Fruit fly (Drosophila melanogaster) whole organism, embryonic: ENCODE data around the gene CG15286.

Experiments used
- ATbp ChIP-seq: fragments of 200-800 bp; sonication (Bioruptor generic); optimal IDR thresholded peaks from 2 replicates; lab custom pipeline; 2017; ENCODE audit warnings: missing biosample characterization, mild to moderate bottlenecking, missing genetic modification characterization, missing genetic modification reagents
- Bdp1 ChIP-seq: fragments of 200-800 bp; sonication (Bioruptor generic); optimal IDR thresholded peaks from 3 replicates; lab custom pipeline; 2016; ENCODE audit warnings: missing biosample characterization, missing genetic modification characterization
- CG12104 ChIP-seq: fragments of 200-800 bp; sonication (Bioruptor generic); optimal IDR thresholded peaks from 3 replicates; lab custom pipeline; 2016; ENCODE audit warnings: missing biosample characterization, missing genetic modification characterization
- CG13123 ChIP-seq: fragments of 200-800 bp; sonication (Bioruptor generic); optimal IDR thresholded peaks from 2 replicates; lab custom pipeline; 2016; ENCODE audit warnings: missing biosample characterization, missing genetic modification characterization
- CG13624 ChIP-seq: fragments of 200-800 bp; sonication (Bioruptor generic); optimal IDR thresholded peaks from 2 replicates; lab custom pipeline; 2016; ENCODE audit warnings: missing biosample characterization, missing genetic modification characterization
- CG14860 ChIP-seq: fragments of 200-800 bp; sonication (Bioruptor generic); IDR thresholded peaks from 3 replicates; pipeline ENCODE4 v1.3.6; 2022; ENCODE audit warnings: missing biosample characterization, missing genetic modification characterization; ENCODE audit not compliant: partially characterized antibody
- CG16779 ChIP-seq: fragments of 200-800 bp; sonication (Bioruptor generic); IDR thresholded peaks from 2 replicates; pipeline ENCODE4 v1.3.6; 2022; ENCODE audit warnings: missing biosample characterization, missing genetic modification characterization
- CG17186 ChIP-seq: fragments of 200-800 bp; sonication (Bioruptor generic); optimal IDR thresholded peaks from 3 replicates; lab custom pipeline; 2017; ENCODE audit warnings: missing biosample characterization, missing genetic modification reagents, missing genetic modification characterization
- CG17385 ChIP-seq: fragments of 200-800 bp; sonication (Bioruptor generic); optimal IDR thresholded peaks from 3 replicates; lab custom pipeline; 2018; ENCODE audit warnings: missing biosample characterization, mild to moderate bottlenecking, missing genetic modification characterization
- CG17802 ChIP-seq: fragments of 200-800 bp; sonication (Bioruptor generic); optimal IDR thresholded peaks from 2 replicates; lab custom pipeline; 2018; ENCODE audit warnings: missing biosample characterization, mild to moderate bottlenecking, missing genetic modification characterization, moderate library complexity
- CG17829 ChIP-seq: fragments of 200-800 bp; optimal IDR thresholded peaks from 2 replicates; lab custom pipeline; 2019; ENCODE audit warnings: missing biosample characterization, mild to moderate bottlenecking, missing genetic modification characterization, moderate library complexity
- CG18011 ChIP-seq: fragments of 200-800 bp; sonication (Bioruptor generic); optimal IDR thresholded peaks from 2 replicates; lab custom pipeline; 2017; ENCODE audit warnings: missing biosample characterization, missing genetic modification characterization, mild to moderate bottlenecking, moderate library complexity, missing genotype
- CG18764 ChIP-seq: fragments of 200-800 bp; sonication (Bioruptor generic); optimal IDR thresholded peaks from 3 replicates; lab custom pipeline; 2016; ENCODE audit warnings: missing biosample characterization, missing genetic modification characterization
- CG2120 ChIP-seq: fragments of 200-800 bp; sonication (Bioruptor generic); optimal IDR thresholded peaks from 3 replicates; lab custom pipeline; 2016; ENCODE audit warnings: missing biosample characterization, missing genetic modification characterization
- CG2889 ChIP-seq: fragments of 200-800 bp; sonication (Bioruptor generic); IDR thresholded peaks from 3 replicates; pipeline ENCODE4 v1.3.6; 2022; ENCODE audit warnings: missing biosample characterization, missing genetic modification characterization
- CG31365 ChIP-seq: fragments of 200-800 bp; sonication (Bioruptor generic); optimal IDR thresholded peaks from 2 replicates; lab custom pipeline; 2018; ENCODE audit warnings: missing biosample characterization, mild to moderate bottlenecking, missing genetic modification characterization
- CG3163 ChIP-seq: fragments of 200-800 bp; sonication (Bioruptor generic); optimal IDR thresholded peaks from 3 replicates; lab custom pipeline; 2016; ENCODE audit warnings: missing biosample characterization, missing genetic modification characterization
- CG34376 ChIP-seq: fragments of 200-800 bp; sonication (Bioruptor generic); optimal IDR thresholded peaks from 2 replicates; lab custom pipeline; 2018; ENCODE audit warnings: missing biosample characterization, mild to moderate bottlenecking, missing genetic modification characterization
- CG4424 ChIP-seq: fragments of 200-800 bp; sonication (Bioruptor generic); optimal IDR thresholded peaks from 3 replicates; lab custom pipeline; 2016; ENCODE audit warnings: missing biosample characterization, missing genetic modification characterization
- CG5245 ChIP-seq: fragments of 200-800 bp; sonication (Bioruptor generic); optimal IDR thresholded peaks from 3 replicates; lab custom pipeline; 2016; ENCODE audit warnings: missing biosample characterization, missing genetic modification characterization
- CG6854 ChIP-seq: fragments of 200-800 bp; sonication (Bioruptor generic); optimal IDR thresholded peaks from 3 replicates; lab custom pipeline; 2017; ENCODE audit warnings: missing biosample characterization, mild to moderate bottlenecking, missing genetic modification characterization
- CHES-1-like ChIP-seq: fragments of 200-800 bp; sonication (Bioruptor generic); optimal IDR thresholded peaks from 2 replicates; lab custom pipeline; 2016; ENCODE audit warnings: missing biosample characterization, missing genetic modification characterization
- Dad ChIP-seq: fragments of 200-800 bp; sonication (Bioruptor generic); optimal IDR thresholded peaks from 3 replicates; lab custom pipeline; 2016; ENCODE audit warnings: missing biosample characterization, missing genetic modification characterization
- Fer2 ChIP-seq: fragments of 200-800 bp; sonication (Bioruptor generic); optimal IDR thresholded peaks from 2 replicates; lab custom pipeline; 2018; ENCODE audit warnings: missing biosample characterization, mild to moderate bottlenecking, missing genetic modification characterization, moderate library complexity
- Fer3 ChIP-seq: fragments of 200-800 bp; sonication (Bioruptor generic); optimal IDR thresholded peaks from 2 replicates; lab custom pipeline; 2018; ENCODE audit warnings: missing biosample characterization, mild to moderate bottlenecking, missing genetic modification characterization, moderate library complexity
- Gug ChIP-seq: fragments of 200-800 bp; sonication (Bioruptor generic); IDR thresholded peaks from 4 replicates; pipeline ENCODE4 v1.3.6; 2022; ENCODE audit warnings: missing biosample characterization, missing genetic modification characterization
- Hmr ChIP-seq: fragments of 200-800 bp; sonication (Bioruptor generic); optimal IDR thresholded peaks from 3 replicates; lab custom pipeline; 2017; ENCODE audit warnings: mild to moderate bottlenecking, missing biosample characterization, missing genetic modification reagents, missing genetic modification characterization
- Lpt ChIP-seq: fragments of >200 bp; optimal IDR thresholded peaks from 2 replicates; lab custom pipeline; 2018; ENCODE audit warnings: missing biosample characterization, missing genetic modification characterization
- Med ChIP-seq: fragments of 200-800 bp; sonication (Bioruptor generic); peaks from one replicate; lab custom pipeline; 2016; ENCODE audit warnings: missing biosample characterization, missing genetic modification characterization, mild to moderate bottlenecking, inconsistent platforms, moderate library complexity
- Mes4 ChIP-seq: fragments of 200-800 bp; sonication (Bioruptor generic); optimal IDR thresholded peaks from 2 replicates; lab custom pipeline; 2016; ENCODE audit warnings: missing biosample characterization, missing genetic modification characterization
- NfI ChIP-seq: fragments of 200-800 bp; sonication (Bioruptor generic); optimal IDR thresholded peaks from 3 replicates; lab custom pipeline; 2018; ENCODE audit warnings: missing biosample characterization, mild to moderate bottlenecking, missing genetic modification characterization, moderate library complexity
- Poxn ChIP-seq: fragments of 200-800 bp; sonication (Bioruptor generic); IDR thresholded peaks from 2 replicates; pipeline ENCODE4 v1.3.6; 2022; ENCODE audit warnings: missing biosample characterization, missing genetic modification characterization
- TFAM ChIP-seq: fragments of 200-800 bp; sonication (Bioruptor generic); optimal IDR thresholded peaks from 2 replicates; lab custom pipeline; 2017; ENCODE audit warnings: missing biosample characterization, missing genetic modification characterization, inconsistent platforms
- aop ChIP-seq: fragments of 200-800 bp; sonication (Bioruptor generic); IDR thresholded peaks from 2 replicates; pipeline ENCODE4 v1.3.6; 2022; ENCODE audit warnings: missing biosample characterization, missing genetic modification characterization
- bowl ChIP-seq: fragments of 200-800 bp; sonication (Bioruptor generic); IDR thresholded peaks from 2 replicates; pipeline ENCODE4 v1.3.6; 2022; ENCODE audit warnings: missing biosample characterization, missing genetic modification characterization
- corto ChIP-seq: fragments of 200-800 bp; sonication (Bioruptor generic); optimal IDR thresholded peaks from 2 replicates; lab custom pipeline; 2016; ENCODE audit warnings: missing biosample characterization, mild to moderate bottlenecking, missing genetic modification characterization, moderate library complexity
- dan ChIP-seq: fragments of 200-800 bp; sonication (Bioruptor generic); IDR thresholded peaks from 2 replicates; pipeline ENCODE4 v1.3.6; 2022; ENCODE audit warnings: missing biosample characterization, missing genetic modification characterization
- ewg ChIP-seq: fragments of 200-800 bp; sonication (Bioruptor generic); optimal IDR thresholded peaks from 3 replicates; lab custom pipeline; 2017; ENCODE audit warnings: mild to moderate bottlenecking, missing biosample characterization, missing genetic modification reagents, missing genetic modification characterization
- her ChIP-seq: fragments of 200-800 bp; sonication (Bioruptor generic); optimal IDR thresholded peaks from 2 replicates; lab custom pipeline; 2016; ENCODE audit warnings: missing biosample characterization, missing genetic modification characterization
- oc ChIP-seq: fragments of 200-800 bp; sonication (Bioruptor generic); optimal IDR thresholded peaks from 2 replicates; lab custom pipeline; 2018; ENCODE audit warnings: missing biosample characterization, mild to moderate bottlenecking, missing genetic modification characterization, moderate library complexity
- org-1 ChIP-seq: fragments of 200-800 bp; sonication (Bioruptor generic); optimal IDR thresholded peaks from 2 replicates; lab custom pipeline; 2017; ENCODE audit warnings: missing biosample characterization, missing genetic modification characterization
- pum ChIP-seq: fragments of 200-800 bp; sonication (Bioruptor generic); optimal IDR thresholded peaks from 2 replicates; lab custom pipeline; 2016; ENCODE audit warnings: missing biosample characterization, missing genetic modification characterization
- row ChIP-seq: fragments of 200-800 bp; sonication (Bioruptor generic); IDR thresholded peaks from 3 replicates; pipeline ENCODE4 v1.3.6; 2022; ENCODE audit warnings: missing biosample characterization, missing genetic modification characterization
- scrt ChIP-seq: fragments of 200-800 bp; sonication (Bioruptor generic); optimal IDR thresholded peaks from 2 replicates; lab custom pipeline; 2018; ENCODE audit warnings: missing biosample characterization, mild to moderate bottlenecking, missing genetic modification characterization, moderate library complexity
- sens-2 ChIP-seq: fragments of 200-800 bp; sonication (Bioruptor generic); IDR thresholded peaks from 2 replicates; pipeline ENCODE4 v1.3.6; 2022; ENCODE audit warnings: missing biosample characterization, missing genetic modification characterization
- sim ChIP-seq: fragments of 200-800 bp; sonication (Bioruptor generic); IDR thresholded peaks from 2 replicates; pipeline ENCODE4 v1.3.6; 2022; ENCODE audit warnings: missing biosample characterization, missing genetic modification characterization
- sisA ChIP-seq: fragments of 200-800 bp; sonication (Bioruptor generic); IDR thresholded peaks from 2 replicates; pipeline ENCODE4 v1.3.6; 2022; ENCODE audit warnings: missing biosample characterization, missing genetic modification characterization
- slp2 ChIP-seq: fragments of 200-800 bp; sonication (Bioruptor generic); optimal IDR thresholded peaks from 2 replicates; lab custom pipeline; 2016; ENCODE audit warnings: missing biosample characterization, missing genetic modification characterization
- stwl ChIP-seq: fragments of 200-800 bp; sonication (Bioruptor generic); optimal IDR thresholded peaks from 3 replicates; lab custom pipeline; 2018; ENCODE audit warnings: missing biosample characterization, mild to moderate bottlenecking, missing genetic modification characterization, moderate library complexity

Gene CG15286

DNA sequence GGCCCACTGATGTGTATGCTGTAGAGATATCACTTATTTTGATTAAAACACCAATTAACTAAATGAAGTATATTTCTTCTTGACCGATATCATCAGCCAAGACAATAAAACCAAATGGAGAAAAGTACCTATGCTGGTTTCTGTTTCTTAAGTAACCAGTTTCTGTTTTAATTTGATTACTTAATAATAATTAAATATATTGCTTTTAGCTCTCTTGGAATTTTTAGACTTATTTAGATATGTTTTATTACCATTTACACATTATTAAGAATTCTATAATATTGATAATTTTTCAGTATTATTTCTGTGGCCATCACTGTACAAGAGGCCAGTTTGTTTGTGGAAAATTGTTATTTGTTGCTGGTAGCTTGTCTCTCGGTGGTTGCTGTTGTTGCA lies 29.2 kb downstream of the CG15286 start (continued):
- TF ChIP-seq aop (GFP tag; lab: Robert Waterston, UW) (no peak), dan (GFP tag; lab: Robert Waterston, UW) (no peak), CG6854 (GFP tag; lab: Kevin White, UChicago) (peak; percentile 32), CG12104 (peak; percentile 33), Gug (GFP tag; lab: Robert Waterston, UW) (no peak), NfI (GFP tag; lab: Kevin White, UChicago) (no peak), CG5245 (no peak), Bdp1 (GFP tag; lab: Kevin White, UChicago) (no peak), CG2889 (GFP tag; lab: Robert Waterston, UW) (no peak), corto (no peak), slp2 (GFP tag; lab: Kevin White, UChicago) (no peak), ewg (GFP tag; lab: Kevin White, UChicago) (peak; percentile 20), CG14860 (no peak), sisA (GFP tag; lab: Robert Waterston, UW) (0 out of 2 replicates have a peak, but pooled peaks have one; percentile 19), her (GFP tag; lab: Kevin White, UChicago) (no peak), sens-2 (GFP tag; lab: Robert Waterston, UW) (no peak), CG31365 (no peak), oc (tag; lab: Kevin White, UChicago) (peak; percentile 13), bowl (GFP tag; lab: Robert Waterston, UW) (no peak), CG2120 (GFP tag; lab: Kevin White, UChicago) (no peak)

DNA sequence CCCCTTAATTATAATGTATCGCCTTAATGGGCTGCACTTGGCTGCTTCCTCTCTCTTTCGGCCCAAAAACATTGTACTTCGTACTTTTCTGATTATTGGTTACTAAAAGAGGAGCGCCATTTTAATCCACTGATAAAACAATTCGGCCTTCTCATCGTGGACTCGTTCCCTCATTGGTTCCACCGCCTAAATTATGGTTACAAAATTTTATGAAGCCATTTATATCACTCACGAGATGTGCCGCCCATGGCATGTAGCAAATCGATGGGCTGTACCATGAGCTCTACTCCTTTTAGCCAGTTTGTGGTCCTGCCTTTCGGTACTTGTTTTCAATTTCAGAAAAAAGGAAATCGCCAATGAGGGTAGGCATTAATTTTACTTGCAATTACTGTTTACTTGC lies 30.8 kb downstream of the CG15286 start:
- TF ChIP-seq Med: peak; percentile 58
- peak; percentile 28; the same call in 1 of the 3 replicates for TF ChIP-seq row (GFP tag; lab: Robert Waterston, UW)
- no peak for TF ChIP-seq Mes4

DNA sequence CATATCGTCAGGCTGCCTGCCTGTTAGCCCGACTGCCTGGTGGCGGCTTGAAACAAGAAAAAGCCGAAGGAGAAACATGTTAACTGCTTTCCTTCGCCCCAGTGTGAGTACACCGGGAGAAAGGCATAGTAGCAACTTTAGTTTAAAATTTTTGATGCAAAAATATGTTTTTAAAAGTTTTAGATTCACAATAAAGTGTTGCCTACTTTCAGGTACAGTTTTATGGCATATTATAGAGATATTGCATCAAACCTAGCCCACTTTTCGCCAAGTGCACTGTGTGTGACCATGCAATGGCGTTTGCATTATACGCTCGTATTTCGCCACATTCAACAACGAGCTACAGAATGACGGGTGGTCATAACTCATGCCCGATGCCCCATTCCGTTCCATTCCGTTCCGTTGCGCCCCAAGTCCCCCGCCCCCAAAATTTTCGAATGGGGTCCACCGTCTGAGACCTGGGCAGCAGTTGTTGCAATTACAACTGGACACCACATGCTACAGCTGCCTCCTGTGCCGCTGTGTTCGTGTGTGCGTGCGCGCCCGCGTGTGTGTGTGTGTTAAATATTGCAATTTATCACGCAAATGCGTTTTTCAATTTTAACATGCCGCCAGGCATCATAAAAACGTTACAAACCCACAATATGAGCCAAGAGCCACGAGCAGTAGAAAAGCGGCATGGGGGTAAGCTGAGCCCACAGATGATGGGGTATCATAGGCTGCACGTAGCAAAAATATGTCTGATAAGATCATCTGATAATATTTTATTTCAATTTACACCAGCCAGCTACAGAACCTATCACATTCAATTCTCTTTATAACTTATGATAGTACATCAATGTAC lies 32.1 kb downstream of the CG15286 start:
- TF ChIP-seq CG17802: no peak
- TF ChIP-seq CG13624 (GFP tag; lab: Kevin White, UChicago): no peak
- no peak for TF ChIP-seq sim (GFP tag; lab: Robert Waterston, UW)
- TF ChIP-seq CG16779 (GFP tag; lab: Robert Waterston, UW): no peak
- no peak for TF ChIP-seq Poxn (GFP tag; lab: Robert Waterston, UW)
- no peak for TF ChIP-seq CG17385 (GFP tag; lab: Kevin White, UChicago)
- no peak for TF ChIP-seq Hmr (GFP tag; lab: Kevin White, UChicago)
- peak; percentile 25 for TF ChIP-seq ATbp
- no peak for TF ChIP-seq pum
- no peak for TF ChIP-seq CG18764 (GFP tag; lab: Kevin White, UChicago)
- no peak for TF ChIP-seq org-1 (GFP tag; lab: Kevin White, UChicago)
- no peak for TF ChIP-seq Fer3 (tag; lab: Kevin White, UChicago)
- no peak for TF ChIP-seq stwl
- TF ChIP-seq CG17829: peak; percentile 32
- no peak for TF ChIP-seq CG3163
- no peak for TF ChIP-seq CHES-1-like (GFP tag; lab: Kevin White, UChicago)
- TF ChIP-seq CG4424: peak; percentile 12
- no peak for TF ChIP-seq CG13123 (GFP tag; lab: Kevin White, UChicago)
- no peak for TF ChIP-seq CG17186
- TF ChIP-seq Dad: no peak
- TF ChIP-seq Fer2 (tag; lab: Kevin White, UChicago): no peak
- TF ChIP-seq CG18011 (GFP tag; lab: Kevin White, UChicago): no peak
- TF ChIP-seq Lpt: no peak
- TF ChIP-seq CG34376: no peak
- no peak for TF ChIP-seq CG5245
- TF ChIP-seq scrt: no peak
- no peak for TF ChIP-seq TFAM (GFP tag; lab: Kevin White, UChicago)
